Worm (Caenorhabditis elegans): Measurements from ENCODE around the gene T08B6.1.

- TF ChIP-seq flt-1 (GFP tag; IDR thresholded peaks at IDR 0.05) (no peak), ztf-29 (GFP tag; IDR thresholded peaks at IDR 0.05) (no peak)
These were observed 45.1 kb downstream of the T08B6.1 start for ce11 chrIV:4842030-4842429.

Measured in whole organism, midembryonic.